Fruit fly (Drosophila melanogaster): ENCODE measurements around the gene Cp15.
A peak's percentile ranks its signal among the peaks of the same experiment; 100 is the strongest.

The Cp15 gene

dm6 chr3L:8721145-8721544 lies 7.1 kb upstream of the Cp15 start, which contains the start of the genes CG32022 and CG6511 (continued):
- peak; percentile 96 for TF ChIP-seq al (GFP tag; IDR thresholded peaks at IDR 0.05)
- TF ChIP-seq CG1792 (GFP tag; optimal IDR thresholded peaks at IDR 0.05) = peak; percentile 95
- TF ChIP-seq CG42726 (GFP tag; IDR thresholded peaks at IDR 0.05; ENCODE audit: partially characterized antibody) = no peak
- TF ChIP-seq TFAM (GFP tag; optimal IDR thresholded peaks at IDR 0.05) = peak; percentile 31
- no peak for TF ChIP-seq Dfd (GFP tag; optimal IDR thresholded peaks at IDR 0.05)
- peak; percentile 90 for TF ChIP-seq oc (tag; optimal IDR thresholded peaks at IDR 0.05)
- peak; percentile 93 for TF ChIP-seq Mes4 (GFP tag; optimal IDR thresholded peaks at IDR 0.05)
- TF ChIP-seq B-H2 (GFP tag; optimal IDR thresholded peaks at IDR 0.05) = peak; percentile 98

DNA sequence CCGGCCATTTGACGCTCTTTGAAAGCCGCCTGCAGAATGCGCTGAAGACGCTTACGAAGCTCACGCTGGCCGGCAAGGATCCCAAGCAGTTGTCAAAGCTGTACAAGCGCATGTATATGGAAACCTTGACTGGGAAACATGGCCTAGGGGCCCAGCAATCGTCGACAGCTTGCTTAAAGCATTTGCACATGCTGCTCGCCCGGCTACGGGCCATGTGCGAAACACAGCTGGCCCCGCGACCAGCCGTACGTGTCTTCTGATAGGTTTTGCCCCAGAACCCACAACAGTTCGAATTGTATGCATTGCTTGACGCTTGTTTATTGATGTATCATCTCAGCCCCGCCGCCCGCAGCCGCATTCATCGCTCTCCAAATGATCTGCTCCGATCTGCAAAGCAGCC lies 3.0 kb upstream of the Cp15 start:
- TF ChIP-seq run (tag; optimal IDR thresholded peaks at IDR 0.05) (no peak), gt (GFP tag; IDR thresholded peaks at IDR 0.05) (no peak), CG15514 (GFP tag; optimal IDR thresholded peaks at IDR 0.05) (no peak), CG15479 (GFP tag; optimal IDR thresholded peaks at IDR 0.05) (no peak), pita (GFP tag; optimal IDR thresholded peaks at IDR 0.05) (no peak), CG18599 (GFP tag; optimal IDR thresholded peaks at IDR 0.05) (no peak), CG10147 (GFP tag; optimal IDR thresholded peaks at IDR 0.05) (no peak), CG8765 (GFP tag; IDR thresholded peaks at IDR 0.05) (no peak), CG10565 (GFP tag; optimal IDR thresholded peaks at IDR 0.05) (no peak), Myb (GFP tag; optimal IDR thresholded peaks at IDR 0.05) (no peak), HLH3B (GFP tag; IDR thresholded peaks at IDR 0.05) (no peak), C15 (GFP tag; IDR thresholded peaks at IDR 0.05) (no peak), CG1602 (GFP tag; optimal IDR thresholded peaks at IDR 0.05) (no peak), CG34376 (GFP tag; optimal IDR thresholded peaks at IDR 0.05) (no peak), CG18262 (tag; optimal IDR thresholded peaks at IDR 0.05) (no peak)

DNA sequence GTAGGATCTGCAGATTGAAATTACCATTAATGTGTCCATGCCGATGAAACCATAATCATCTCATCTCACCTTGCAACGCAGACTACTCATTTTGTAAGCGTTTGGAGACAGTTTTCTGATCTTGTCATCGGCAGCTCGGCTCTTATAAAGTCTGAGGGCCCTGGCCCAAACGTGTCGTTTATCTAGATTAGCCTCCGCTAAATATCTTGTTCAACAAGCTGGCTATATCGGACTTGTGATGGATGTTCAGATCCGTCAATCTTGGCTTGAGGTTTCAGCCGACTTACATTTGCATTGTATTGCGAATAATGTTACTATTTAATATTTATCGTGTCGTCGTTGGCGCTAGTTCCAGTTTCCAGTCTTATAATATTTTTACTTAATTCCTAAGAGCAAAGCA lies 2.6 kb upstream of the Cp15 start, which contains the start of gene CG43965:
Gene CG43965 (minus strand): TSS at position 101 of the 400 bp plus-strand sequence.
- TF ChIP-seq rib (GFP tag; IDR thresholded peaks at IDR 0.05) = no peak
- no peak for TF ChIP-seq croc (GFP tag; conservative IDR thresholded peaks at IDR 0.05)
- TF ChIP-seq Ets65A (GFP tag) = peak; percentile 2

- TF ChIP-seq Pdp1 (GFP tag; optimal IDR thresholded peaks at IDR 0.05) = peak in 1 of 2 experiments; percentile 67
- no peak for TF ChIP-seq insv (GFP tag; optimal IDR thresholded peaks at IDR 0.05)
- TF ChIP-seq sob (GFP tag; IDR thresholded peaks at IDR 0.05) = no peak
- no peak for TF ChIP-seq Sox100B (GFP tag; optimal IDR thresholded peaks at IDR 0.05)
- no peak for TF ChIP-seq CG8944 (GFP tag; optimal IDR thresholded peaks at IDR 0.05)
- no peak for TF ChIP-seq CG8281 (tag; optimal IDR thresholded peaks at IDR 0.05)
- TF ChIP-seq Ssrp (tag; optimal IDR thresholded peaks at IDR 0.05) = no peak
- TF ChIP-seq crc (GFP tag; optimal IDR thresholded peaks at IDR 0.05) = no peak
- TF ChIP-seq pfk (GFP tag; optimal IDR thresholded peaks at IDR 0.05) = no peak
- no peak for TF ChIP-seq YL-1 (GFP tag; optimal IDR thresholded peaks at IDR 0.05)
- no peak for TF ChIP-seq scrt (GFP tag; optimal IDR thresholded peaks at IDR 0.05)
- TF ChIP-seq ci (GFP tag; IDR thresholded peaks at IDR 0.05) = peak; percentile 43; the same call in 1 of the 3 replicates
- peak; percentile 53 for TF ChIP-seq Med (GFP tag)
Measured at dm6 chr3L:8726317-8726841, 1.9 kb upstream of the Cp15 start, which contains the start of gene Cp18. Cp18 (plus strand) TSS chr3L:8726791.

All from whole organism, embryonic.